In the genomic region with DNA sequence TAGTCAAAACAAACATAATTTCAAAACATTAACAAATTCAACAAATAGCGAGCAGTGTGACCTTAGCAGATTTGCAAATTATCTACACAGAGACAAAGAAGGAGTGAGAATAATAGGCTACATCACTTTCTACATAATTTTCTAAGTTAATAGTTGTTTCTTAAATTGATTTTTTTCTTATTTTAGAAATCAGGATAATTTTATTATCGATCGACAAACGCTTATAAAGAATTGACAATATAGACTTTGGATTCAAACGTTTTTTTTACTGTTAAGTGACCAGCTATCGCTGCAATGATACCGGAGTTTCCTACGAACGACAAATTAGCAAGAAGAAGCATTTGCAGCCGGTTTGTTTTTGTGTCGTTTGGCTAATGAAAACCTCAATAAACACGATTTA, we compare ENCODE assay signal across 5 fruit fly cellular contexts.
A peak's percentile ranks its signal among the peaks of the same experiment; 100 is the strongest.
TF ChIP-seq lines count a peak whose summit lies in the region.

A gene (minus strand): TSS at position 87 of the 400 bp plus-strand sequence.
A gene (plus strand): TSS at position 316 of the 400 bp plus-strand sequence.

- TF ChIP-seq CTCF in whole organism, embryonic (GFP tag; optimal IDR thresholded peaks at IDR 0.05; lab: Kevin White, UChicago), result no peak

TF ChIP-seq in whole organism, adult, 20 proteins besides CTCF, POLR2A, EP300 and RAD21 (continues in another document):
- TF ChIP-seq CG11617 (GFP tag; optimal IDR thresholded peaks at IDR 0.05; lab: Kevin White, UChicago), result peak; percentile 77
- TF ChIP-seq cnc (optimal IDR thresholded peaks at IDR 0.05; lab: Kevin White, UChicago), result no peak
- peak; percentile 40 for TF ChIP-seq CG14711 (tag; optimal IDR thresholded peaks at IDR 0.05; lab: Kevin White, UChicago)
- peak; percentile 65 for TF ChIP-seq CG12768 (GFP tag; optimal IDR thresholded peaks at IDR 0.05; lab: Kevin White, UChicago)
- TF ChIP-seq tj (GFP tag; optimal IDR thresholded peaks at IDR 0.05; lab: Kevin White, UChicago), result peak; percentile 22
- peak; percentile 43 for TF ChIP-seq pad (GFP tag; optimal IDR thresholded peaks at IDR 0.05; lab: Kevin White, UChicago)
- TF ChIP-seq kay (GFP tag; lab: Kevin White, UChicago; ENCODE audit: borderline replicate concordance), result no peak
- TF ChIP-seq CG33017 (tag; optimal IDR thresholded peaks at IDR 0.05; lab: Kevin White, UChicago), result peak; percentile 45
- TF ChIP-seq CG7101 (tag; optimal IDR thresholded peaks at IDR 0.05; lab: Kevin White, UChicago), result peak; percentile 67
- peak; percentile 55 for TF ChIP-seq Mnt (GFP tag; optimal IDR thresholded peaks at IDR 0.05; lab: Kevin White, UChicago)
- TF ChIP-seq Crg-1 (GFP tag; optimal IDR thresholded peaks at IDR 0.05; lab: Kevin White, UChicago), result peak; percentile 63
- peak; percentile 11 for TF ChIP-seq Clk (GFP tag; optimal IDR thresholded peaks at IDR 0.05; lab: Kevin White, UChicago)
- TF ChIP-seq Hr96 (GFP tag; optimal IDR thresholded peaks at IDR 0.05; lab: Kevin White, UChicago), result no peak
- TF ChIP-seq toe (GFP tag; optimal IDR thresholded peaks at IDR 0.05; lab: Kevin White, UChicago), result no peak
- TF ChIP-seq CG1620 (GFP tag; optimal IDR thresholded peaks at IDR 0.05; lab: Kevin White, UChicago), result peak; percentile 81
- peak; percentile 57 for TF ChIP-seq bab1 (GFP tag; optimal IDR thresholded peaks at IDR 0.05; lab: Kevin White, UChicago)
- no peak for TF ChIP-seq CG5204 (GFP tag; optimal IDR thresholded peaks at IDR 0.05; lab: Kevin White, UChicago)

TF ChIP-seq in whole organism, embryonic, 481 proteins besides CTCF, POLR2A, EP300 and RAD21 (continues in another document):
- TF ChIP-seq Fer1 (GFP tag; optimal IDR thresholded peaks at IDR 0.05; lab: Kevin White, UChicago), result peak; percentile 67
- peak; percentile 82 for TF ChIP-seq lilli (GFP tag; optimal IDR thresholded peaks at IDR 0.05; lab: Kevin White, UChicago)
- peak; percentile 68 for TF ChIP-seq CG6689 (GFP tag; IDR thresholded peaks at IDR 0.05; lab: Robert Waterston, UW)
- no peak for TF ChIP-seq Vsx1 (GFP tag; optimal IDR thresholded peaks at IDR 0.05; lab: Kevin White, UChicago)
- TF ChIP-seq caup (GFP tag; optimal IDR thresholded peaks at IDR 0.05; lab: Kevin White, UChicago; ENCODE audit: severe bottlenecking), result no peak
- no peak for TF ChIP-seq bbx (GFP tag; IDR thresholded peaks at IDR 0.05; lab: Robert Waterston, UW; ENCODE audit: partially characterized antibody)
- TF ChIP-seq CG30020 (tag; optimal IDR thresholded peaks at IDR 0.05; lab: Kevin White, UChicago), result peak; percentile 62
- peak; percentile 24 for TF ChIP-seq trem (tag; optimal IDR thresholded peaks at IDR 0.05; lab: Kevin White, UChicago)
- TF ChIP-seq CG18599 (GFP tag; optimal IDR thresholded peaks at IDR 0.05; lab: Kevin White, UChicago), result no peak
- no peak for TF ChIP-seq CG5180 (GFP tag; optimal IDR thresholded peaks at IDR 0.05; lab: Kevin White, UChicago)
- TF ChIP-seq CG11695 (GFP tag; IDR thresholded peaks at IDR 0.05; lab: Robert Waterston, UW), result peak; percentile 62; the same call in 2 of the 3 replicates
- TF ChIP-seq chinmo (GFP tag; IDR thresholded peaks at IDR 0.05; lab: Robert Waterston, UW; ENCODE audit: partially characterized antibody), result no peak
- TF ChIP-seq salm (tag; optimal IDR thresholded peaks at IDR 0.05; lab: Kevin White, UChicago), result no peak
- peak; percentile 78 for TF ChIP-seq CG30403 (GFP tag; optimal IDR thresholded peaks at IDR 0.05; lab: Kevin White, UChicago)
- TF ChIP-seq her (GFP tag; optimal IDR thresholded peaks at IDR 0.05; lab: Kevin White, UChicago), result no peak
- TF ChIP-seq Mes4 (GFP tag; optimal IDR thresholded peaks at IDR 0.05; lab: Kevin White, UChicago), result peak; percentile 8
- TF ChIP-seq CG16779 (GFP tag; IDR thresholded peaks at IDR 0.05; lab: Robert Waterston, UW), result no peak

TF ChIP-seq in whole organism, prepupa, 60 proteins besides CTCF, POLR2A, EP300 and RAD21 (continues in another document):
- peak; percentile 73 for TF ChIP-seq CG3032 (tag; optimal IDR thresholded peaks at IDR 0.05; lab: Kevin White, UChicago)
- TF ChIP-seq Lpt (GFP tag; optimal IDR thresholded peaks at IDR 0.05; lab: Kevin White, UChicago), result peak; percentile 26
- no peak for TF ChIP-seq CG34406 (GFP tag; optimal IDR thresholded peaks at IDR 0.05; lab: Kevin White, UChicago)
- TF ChIP-seq lz (GFP tag; optimal IDR thresholded peaks at IDR 0.05; lab: Kevin White, UChicago), result peak; percentile 70
- peak; percentile 80 for TF ChIP-seq eg (GFP tag; IDR thresholded peaks at IDR 0.05; lab: Robert Waterston, UW)
- TF ChIP-seq CG15336 (GFP tag; IDR thresholded peaks at IDR 0.05; lab: Robert Waterston, UW), result peak; percentile 30; the same call in 1 of the 2 replicates
- TF ChIP-seq ss (GFP tag; optimal IDR thresholded peaks at IDR 0.05; lab: Kevin White, UChicago), result no peak
- peak; percentile 78 for TF ChIP-seq esn (GFP tag; optimal IDR thresholded peaks at IDR 0.05; lab: Kevin White, UChicago)
- TF ChIP-seq CG10669 (GFP tag; optimal IDR thresholded peaks at IDR 0.05; lab: Kevin White, UChicago), result no peak
- peak; percentile 16; the same call in 1 of the 2 replicates for TF ChIP-seq CG11294 (GFP tag; IDR thresholded peaks at IDR 0.05; lab: Robert Waterston, UW)
- TF ChIP-seq Sox15 (GFP tag; optimal IDR thresholded peaks at IDR 0.05; lab: Kevin White, UChicago), result peak; percentile 46
- peak; percentile 55 for TF ChIP-seq Gug (GFP tag; IDR thresholded peaks at IDR 0.05; lab: Robert Waterston, UW)
- TF ChIP-seq CG8632 (GFP tag; optimal IDR thresholded peaks at IDR 0.05; lab: Kevin White, UChicago), result no peak
- no peak for TF ChIP-seq CG6854 (GFP tag; optimal IDR thresholded peaks at IDR 0.05; lab: Kevin White, UChicago)
- no peak for TF ChIP-seq CG7368 (GFP tag; optimal IDR thresholded peaks at IDR 0.05; lab: Kevin White, UChicago)
- peak; percentile 36; the same call in 1 of the 3 replicates for TF ChIP-seq CG8119 (GFP tag; IDR thresholded peaks at IDR 0.05; lab: Robert Waterston, UW)
- TF ChIP-seq CG31627 (GFP tag; optimal IDR thresholded peaks at IDR 0.05; lab: Kevin White, UChicago), result peak; percentile 75
- TF ChIP-seq Hr39 (GFP tag; optimal IDR thresholded peaks at IDR 0.05; lab: Kevin White, UChicago), result no peak

TF ChIP-seq in whole organism, pupa, 21 proteins besides CTCF, POLR2A, EP300 and RAD21:
- TF ChIP-seq gl (tag; optimal IDR thresholded peaks at IDR 0.05; lab: Kevin White, UChicago) (peak; percentile 12), CG17806 (tag; optimal IDR thresholded peaks at IDR 0.05; lab: Kevin White, UChicago) (peak; percentile 45), Ets98B (GFP tag; IDR thresholded peaks at IDR 0.05; lab: Robert Waterston, UW) (peak; percentile 50; the same call in 1 of the 2 replicates), CG8159 (tag; optimal IDR thresholded peaks at IDR 0.05; lab: Kevin White, UChicago) (peak; percentile 56), CG12605 (GFP tag; IDR thresholded peaks at IDR 0.05; lab: Robert Waterston, UW) (no peak), CG15710 (tag; optimal IDR thresholded peaks at IDR 0.05; lab: Kevin White, UChicago) (peak; percentile 59), Snoo (tag; optimal IDR thresholded peaks at IDR 0.05; lab: Kevin White, UChicago) (peak; percentile 60), CG9948 (tag; optimal IDR thresholded peaks at IDR 0.05; lab: Kevin White, UChicago) (peak; percentile 28), EcR (GFP tag; optimal IDR thresholded peaks at IDR 0.05; lab: Kevin White, UChicago) (no peak), Pif1A (GFP tag; optimal IDR thresholded peaks at IDR 0.05; lab: Kevin White, UChicago) (no peak), CG4496 (GFP tag; IDR thresholded peaks at IDR 0.05; lab: Robert Waterston, UW) (peak; percentile 79), CG32121 (GFP tag; IDR thresholded peaks at IDR 0.05; lab: Robert Waterston, UW) (peak; percentile 65; the same call in 1 of the 2 replicates)

TF ChIP-seq in whole organism, wandering third instar larva, 38 proteins besides CTCF, POLR2A, EP300 and RAD21:
- peak; percentile 46 for TF ChIP-seq dsf (GFP tag; optimal IDR thresholded peaks at IDR 0.05; lab: Kevin White, UChicago; ENCODE audit: borderline replicate concordance)
- TF ChIP-seq h (GFP tag; optimal IDR thresholded peaks at IDR 0.05; lab: Kevin White, UChicago), result no peak
- TF ChIP-seq woc (GFP tag; optimal IDR thresholded peaks at IDR 0.05; lab: Kevin White, UChicago), result no peak
- peak; percentile 62 for TF ChIP-seq psq (GFP tag; optimal IDR thresholded peaks at IDR 0.05; lab: Kevin White, UChicago)
- no peak for TF ChIP-seq pan (optimal IDR thresholded peaks at IDR 0.05; lab: Kevin White, UChicago)
- no peak for TF ChIP-seq Rel (GFP tag; optimal IDR thresholded peaks at IDR 0.05; lab: Kevin White, UChicago)
- TF ChIP-seq Rel (tag; optimal IDR thresholded peaks at IDR 0.05; lab: Kevin White, UChicago), result peak; percentile 49
- TF ChIP-seq usp (GFP tag; optimal IDR thresholded peaks at IDR 0.05; lab: Kevin White, UChicago), result no peak
- peak; percentile 27 for TF ChIP-seq Myc (optimal IDR thresholded peaks at IDR 0.05; lab: Kevin White, UChicago)
- TF ChIP-seq N (GFP tag; optimal IDR thresholded peaks at IDR 0.05; lab: Kevin White, UChicago), result no peak
- TF ChIP-seq rgr (GFP tag; optimal IDR thresholded peaks at IDR 0.05; lab: Kevin White, UChicago), result peak; percentile 80
- no peak for TF ChIP-seq Mio (GFP tag; optimal IDR thresholded peaks at IDR 0.05; lab: Kevin White, UChicago)
- TF ChIP-seq CG9705 (GFP tag; optimal IDR thresholded peaks at IDR 0.05; lab: Kevin White, UChicago), result peak; percentile 67
- TF ChIP-seq HLH106 (tag; optimal IDR thresholded peaks at IDR 0.05; lab: Kevin White, UChicago), result peak; percentile 85
- TF ChIP-seq Hr83 (GFP tag; optimal IDR thresholded peaks at IDR 0.05; lab: Kevin White, UChicago; ENCODE audit: poor library complexity, severe bottlenecking), result no peak
- TF ChIP-seq Sp1 (GFP tag; optimal IDR thresholded peaks at IDR 0.05; lab: Kevin White, UChicago), result no peak
- TF ChIP-seq ey (GFP tag; optimal IDR thresholded peaks at IDR 0.05; lab: Kevin White, UChicago), result peak; percentile 72
- TF ChIP-seq foxo (GFP tag; optimal IDR thresholded peaks at IDR 0.05; lab: Kevin White, UChicago), result no peak
- TF ChIP-seq CrebA (GFP tag; optimal IDR thresholded peaks at IDR 0.05; lab: Kevin White, UChicago; ENCODE audit: borderline replicate concordance), result no peak
- TF ChIP-seq Dfd (GFP tag; optimal IDR thresholded peaks at IDR 0.05; lab: Kevin White, UChicago), result no peak
- TF ChIP-seq Hnf4 (GFP tag; optimal IDR thresholded peaks at IDR 0.05; lab: Kevin White, UChicago), result no peak
- peak; percentile 56 for TF ChIP-seq sv (GFP tag; optimal IDR thresholded peaks at IDR 0.05; lab: Kevin White, UChicago)
- TF ChIP-seq brk (GFP tag; optimal IDR thresholded peaks at IDR 0.05; lab: Kevin White, UChicago), result no peak
- no peak for TF ChIP-seq dl (GFP tag; optimal IDR thresholded peaks at IDR 0.05; lab: Kevin White, UChicago; ENCODE audit: insufficient read depth in 1 of 2, partially characterized antibody in 2 of 2)
- peak; percentile 62 for TF ChIP-seq OdsH (GFP tag; optimal IDR thresholded peaks at IDR 0.05; lab: Kevin White, UChicago)
- TF ChIP-seq Jra (GFP tag; optimal IDR thresholded peaks at IDR 0.05; lab: Kevin White, UChicago), result no peak
- TF ChIP-seq lola (GFP tag; optimal IDR thresholded peaks at IDR 0.05; lab: Kevin White, UChicago), result no peak
TF ChIP-seq in whole organism, wandering third instar larva: peak in this region for 10.
